Fruit fly (Drosophila melanogaster) whole organism, adult: ENCODE measurements around the gene Gnf1.
A peak's percentile ranks its signal among the peaks of the same experiment; 100 is the strongest.

Experiments used
- CG11617 ChIP-seq: fragments of 200-800 bp; sonication (Bioruptor generic); optimal IDR thresholded peaks from 2 replicates; lab custom pipeline; 2017; ENCODE audit warnings: mild to moderate bottlenecking, missing biosample characterization, missing genetic modification reagents, missing genetic modification characterization
- CG12768 ChIP-seq: fragments of 200-800 bp; sonication (Bioruptor generic); optimal IDR thresholded peaks from 2 replicates; lab custom pipeline; 2017; ENCODE audit warnings: missing biosample characterization, missing genetic modification characterization, mild to moderate bottlenecking, moderate library complexity, missing genetic modification reagents
- CG14711 ChIP-seq: fragments of 200-800 bp; sonication (Bioruptor generic); optimal IDR thresholded peaks from 2 replicates; lab custom pipeline; 2018; ENCODE audit warnings: missing biosample characterization, mild to moderate bottlenecking, missing genetic modification characterization, moderate library complexity
- CG1620 ChIP-seq: fragments of 200-800 bp; sonication (Bioruptor generic); optimal IDR thresholded peaks from 2 replicates; lab custom pipeline; 2016; ENCODE audit warnings: missing biosample characterization, missing genetic modification characterization
- CG33017 ChIP-seq: fragments of 200-800 bp; sonication (Bioruptor generic); optimal IDR thresholded peaks from 2 replicates; lab custom pipeline; 2018; ENCODE audit warnings: missing biosample characterization, mild to moderate bottlenecking, missing genetic modification characterization, moderate library complexity
- CG5204 ChIP-seq: fragments of 200-800 bp; sonication (Bioruptor generic); optimal IDR thresholded peaks from 2 replicates; lab custom pipeline; 2016; ENCODE audit warnings: missing biosample characterization, missing genetic modification characterization
- CG7045 ChIP-seq: fragments of 200-800 bp; sonication (Bioruptor generic); optimal IDR thresholded peaks from 2 replicates; lab custom pipeline; 2017; ENCODE audit warnings: missing biosample characterization, mild to moderate bottlenecking, missing genetic modification characterization
- CG7101 ChIP-seq: fragments of 200-800 bp; sonication (Bioruptor generic); optimal IDR thresholded peaks from 2 replicates; lab custom pipeline; 2018; ENCODE audit warnings: missing biosample characterization, mild to moderate bottlenecking, missing genetic modification characterization, moderate library complexity
- Clk ChIP-seq: fragments of 200-800 bp; sonication (Bioruptor generic); optimal IDR thresholded peaks from 2 replicates; lab custom pipeline; 2017; ENCODE audit warnings: missing biosample characterization, missing genetic modification characterization
- Crg-1 ChIP-seq: fragments of 200-800 bp; sonication (Bioruptor generic); optimal IDR thresholded peaks from 2 replicates; lab custom pipeline; 2016; ENCODE audit warnings: missing biosample characterization, missing genetic modification characterization
- Hr96 ChIP-seq: fragments of 200-800 bp; sonication (Bioruptor generic); optimal IDR thresholded peaks from 2 replicates; lab custom pipeline; 2016; ENCODE audit warnings: missing biosample characterization, missing genetic modification characterization
- Mnt ChIP-seq: fragments of 200-800 bp; sonication (Bioruptor generic); optimal IDR thresholded peaks from 2 replicates; lab custom pipeline; 2016; ENCODE audit warnings: missing biosample characterization, mild to moderate bottlenecking, missing genetic modification characterization
- bab1 ChIP-seq: fragments of 200-800 bp; sonication (Bioruptor generic); optimal IDR thresholded peaks from 3 replicates; lab custom pipeline; 2019; ENCODE audit warnings: missing biosample characterization, mild to moderate bottlenecking, missing genetic modification characterization, moderate library complexity
- cic ChIP-seq: fragments of 200-800 bp; sonication (Bioruptor generic); optimal IDR thresholded peaks from 2 replicates; lab custom pipeline; 2017; ENCODE audit warnings: missing biosample characterization, mild to moderate bottlenecking, missing genetic modification characterization, moderate library complexity
- cnc ChIP-seq, 2 experiments: fragments of >200 bp; optimal IDR thresholded peaks; 2 replicates each; lab custom pipeline; 2017
- kay ChIP-seq: fragments of 200-800 bp; sonication (Bioruptor generic); peaks from one replicate; lab custom pipeline; 2016; ENCODE audit warnings: missing biosample characterization, missing genetic modification characterization, borderline replicate concordance
- ovo ChIP-seq: fragments of 200-800 bp; sonication (Bioruptor generic); optimal IDR thresholded peaks from 2 replicates; lab custom pipeline; 2016; ENCODE audit warnings: missing biosample characterization, missing genetic modification characterization
- pad ChIP-seq: fragments of 200-800 bp; sonication (Bioruptor generic); optimal IDR thresholded peaks from 3 replicates; lab custom pipeline; 2017; ENCODE audit warnings: missing biosample characterization, missing genetic modification characterization, mild to moderate bottlenecking, moderate library complexity, missing genetic modification reagents
- tj ChIP-seq: fragments of 200-800 bp; sonication (Bioruptor generic); optimal IDR thresholded peaks from 3 replicates; lab custom pipeline; 2017; ENCODE audit warnings: missing biosample characterization, mild to moderate bottlenecking, missing genetic modification characterization, moderate library complexity
- toe ChIP-seq: fragments of 200-800 bp; sonication (Bioruptor generic); optimal IDR thresholded peaks from 2 replicates; lab custom pipeline; 2016; ENCODE audit warnings: missing biosample characterization, missing genetic modification characterization

The Gnf1 gene

dm6 chr3R:4913181-4913580, 6.8 kb downstream of the Gnf1 start:
- TF ChIP-seq bab1 (GFP tag; lab: Kevin White, UChicago) (peak; percentile 31), ovo (no peak)

dm6 chr3R:4914439-4914880, 8.0 kb downstream of the Gnf1 start:
- TF ChIP-seq Clk (GFP tag; lab: Kevin White, UChicago) (no peak), pad (GFP tag; lab: Kevin White, UChicago) (no peak), Crg-1 (no peak), CG14711 (tag; lab: Kevin White, UChicago) (no peak), tj (no peak), ovo (no peak), cic (GFP tag; lab: Kevin White, UChicago) (no peak), CG7045 (GFP tag; lab: Kevin White, UChicago) (no peak), CG33017 (no peak), CG11617 (no peak), Hr96 (GFP tag; lab: Kevin White, UChicago) (no peak), CG12768 (GFP tag; lab: Kevin White, UChicago) (no peak)

- TF ChIP-seq CG14711 (tag; lab: Kevin White, UChicago) (no peak), cnc (optimal IDR thresholded peaks at IDR 0.05; lab: Kevin White, UChicago) (no peak), CG7045 (GFP tag; lab: Kevin White, UChicago) (no peak), Crg-1 (no peak), Hr96 (GFP tag; lab: Kevin White, UChicago) (no peak), ovo (peak; percentile 4), CG5204 (GFP tag; lab: Kevin White, UChicago) (no peak), CG7101 (tag; lab: Kevin White, UChicago) (no peak), CG12768 (GFP tag; lab: Kevin White, UChicago) (no peak), CG1620 (GFP tag; lab: Kevin White, UChicago) (peak; percentile 48), CG11617 (no peak), cic (GFP tag; lab: Kevin White, UChicago) (no peak), kay (GFP tag; lab: Kevin White, UChicago) (peak; percentile 61), bab1 (GFP tag; lab: Kevin White, UChicago) (no peak), Mnt (GFP tag; lab: Kevin White, UChicago) (no peak), toe (GFP tag; lab: Kevin White, UChicago) (no peak), Clk (GFP tag; lab: Kevin White, UChicago) (no peak), tj (peak; percentile 8), CG33017 (no peak), pad (GFP tag; lab: Kevin White, UChicago) (peak; percentile 9)
These were observed 41.3 kb downstream of the Gnf1 start for dm6 chr3R:4947732-4948131.

- no peak for TF ChIP-seq Clk (GFP tag; lab: Kevin White, UChicago)
- peak; percentile 13 for TF ChIP-seq CG1620 (GFP tag; lab: Kevin White, UChicago)
- TF ChIP-seq CG33017: no peak
- TF ChIP-seq pad (GFP tag; lab: Kevin White, UChicago): peak; percentile 97
- TF ChIP-seq CG12768 (GFP tag; lab: Kevin White, UChicago): peak; percentile 80
- peak; percentile 70 for TF ChIP-seq cic (GFP tag; lab: Kevin White, UChicago)
- peak; percentile 1 for TF ChIP-seq kay (GFP tag; lab: Kevin White, UChicago)
- TF ChIP-seq CG7045 (GFP tag; lab: Kevin White, UChicago): peak; percentile 22
- TF ChIP-seq tj: peak; percentile 85
- no peak for TF ChIP-seq CG5204 (GFP tag; lab: Kevin White, UChicago)
- peak; percentile 79 for TF ChIP-seq Mnt (GFP tag; lab: Kevin White, UChicago)
- peak; percentile 24 for TF ChIP-seq toe (GFP tag; lab: Kevin White, UChicago)
These were observed 45.5 kb downstream of the Gnf1 start for dm6 chr3R:4951764-4952570.

dm6 chr3R:4952571-4952929, 46.1 kb downstream of the Gnf1 start, which contains the start of gene Ubc6:
Gene Ubc6 (minus strand): TSS chr3R:4952682.
- TF ChIP-seq CG1620 (GFP tag; lab: Kevin White, UChicago): peak; percentile 68
- no peak for TF ChIP-seq CG33017
- peak; percentile 66 for TF ChIP-seq Crg-1
- peak; percentile 27 for TF ChIP-seq Clk (GFP tag; lab: Kevin White, UChicago)
- TF ChIP-seq bab1 (GFP tag; lab: Kevin White, UChicago): peak; percentile 65
- TF ChIP-seq kay (GFP tag; lab: Kevin White, UChicago): peak; percentile 0
- TF ChIP-seq CG12768 (GFP tag; lab: Kevin White, UChicago): no peak
- TF ChIP-seq CG14711 (tag; lab: Kevin White, UChicago): peak; percentile 29
- peak; percentile 40 for TF ChIP-seq CG11617
- peak; percentile 20 for TF ChIP-seq Mnt (GFP tag; lab: Kevin White, UChicago)
- no peak for TF ChIP-seq cnc (optimal IDR thresholded peaks at IDR 0.05; lab: Kevin White, UChicago)
- TF ChIP-seq CG7045 (GFP tag; lab: Kevin White, UChicago): peak; percentile 2
- peak; percentile 56 for TF ChIP-seq CG7101 (tag; lab: Kevin White, UChicago)
- no peak for TF ChIP-seq pad (GFP tag; lab: Kevin White, UChicago)
- no peak for TF ChIP-seq tj
- TF ChIP-seq cic (GFP tag; lab: Kevin White, UChicago): peak; percentile 39
- peak; percentile 41 for TF ChIP-seq CG5204 (GFP tag; lab: Kevin White, UChicago)
- TF ChIP-seq toe (GFP tag; lab: Kevin White, UChicago): peak; percentile 67
- TF ChIP-seq Hr96 (GFP tag; lab: Kevin White, UChicago): peak; percentile 59
- peak; percentile 9 for TF ChIP-seq ovo

- TF ChIP-seq CG7101 (tag; lab: Kevin White, UChicago): no peak
- no peak for TF ChIP-seq cnc (optimal IDR thresholded peaks at IDR 0.05; lab: Kevin White, UChicago)
- TF ChIP-seq Clk (GFP tag; lab: Kevin White, UChicago): no peak
- TF ChIP-seq ovo: no peak
- no peak for TF ChIP-seq kay (GFP tag; lab: Kevin White, UChicago)
- no peak for TF ChIP-seq CG7045 (GFP tag; lab: Kevin White, UChicago)
- TF ChIP-seq cic (GFP tag; lab: Kevin White, UChicago): no peak
- no peak for TF ChIP-seq Hr96 (GFP tag; lab: Kevin White, UChicago)
- no peak for TF ChIP-seq Mnt (GFP tag; lab: Kevin White, UChicago)
These were observed 48.7 kb downstream of the Gnf1 start, which contains the start of gene Jhbp3 for dm6 chr3R:4955152-4955551. Gene Jhbp3 (minus strand): TSS chr3R:4955252.
